Worm (Caenorhabditis elegans) whole organism, late embryonic: ENCODE measurements around the gene C49F5.3.

Experiments
- K02D7.2 ChIP-seq: sonication (generic microtip); optimal IDR thresholded peaks from 2 replicates; lab custom pipeline; 2017; ENCODE audit warnings: mild to moderate bottlenecking, missing genetic modification characterization, missing compliant biosample characterization
- K09A11.1 ChIP-seq: sonication (generic microtip); optimal IDR thresholded peaks from 2 replicates; lab custom pipeline; 2017; ENCODE audit warnings: antibody characterized with exemption, mild to moderate bottlenecking, missing genetic modification characterization, missing compliant biosample characterization; ENCODE audit not compliant: insufficient read depth
- ahr-1 ChIP-seq: sonication (generic microtip); optimal IDR thresholded peaks from 2 replicates; lab custom pipeline; 2016; ENCODE audit warnings: missing genetic modification characterization, missing compliant biosample characterization
- ceh-14 ChIP-seq: sonication (generic microtip); optimal IDR thresholded peaks from 2 replicates; lab custom pipeline; 2016; ENCODE audit warnings: missing genotype, missing genetic modification characterization, missing compliant biosample characterization
- ceh-24 ChIP-seq: sonication (generic microtip); optimal IDR thresholded peaks from 2 replicates; lab custom pipeline; 2016; ENCODE audit warnings: mild to moderate bottlenecking, missing genetic modification characterization, missing compliant biosample characterization
- ceh-30 ChIP-seq: fragments of 150-350 bp; optimal IDR thresholded peaks from 2 replicates; lab custom pipeline; 2014; ENCODE audit warnings: missing biosample characterization, missing genetic modification characterization
- ceh-31 ChIP-seq: sonication (generic microtip); optimal IDR thresholded peaks from 2 replicates; lab custom pipeline; 2016; ENCODE audit warnings: missing genetic modification characterization, missing compliant biosample characterization
- ceh-34 ChIP-seq: sonication (generic microtip); optimal IDR thresholded peaks from 2 replicates; lab custom pipeline; 2016; ENCODE audit warnings: mild to moderate bottlenecking, missing genetic modification characterization, missing compliant biosample characterization
- ceh-48 ChIP-seq: sonication (generic microtip); optimal IDR thresholded peaks from 2 replicates; lab custom pipeline; 2016; ENCODE audit warnings: missing genetic modification characterization, inconsistent platforms, missing compliant biosample characterization
- ceh-9 ChIP-seq: sonication (generic microtip); optimal IDR thresholded peaks from 2 replicates; lab custom pipeline; 2016; ENCODE audit warnings: mild to moderate bottlenecking, missing genetic modification characterization, inconsistent platforms, missing compliant biosample characterization
- elt-2 ChIP-seq: sonication (generic microtip); optimal IDR thresholded peaks from 2 replicates; lab custom pipeline; 2016; ENCODE audit warnings: missing genetic modification reagents, missing genetic modification characterization, missing compliant biosample characterization
- hlh-30 ChIP-seq: sonication (generic microtip); optimal IDR thresholded peaks from 2 replicates; lab custom pipeline; 2017; ENCODE audit warnings: antibody characterized with exemption, missing genetic modification characterization, missing compliant biosample characterization; ENCODE audit not compliant: insufficient read depth
- hlh-6 ChIP-seq: sonication (generic microtip); optimal IDR thresholded peaks from 2 replicates; lab custom pipeline; 2016; ENCODE audit warnings: missing genotype, missing genetic modification characterization, missing compliant biosample characterization
- lim-6 ChIP-seq: sonication (generic microtip); optimal IDR thresholded peaks from 2 replicates; lab custom pipeline; 2016; ENCODE audit warnings: missing genetic modification characterization, missing compliant biosample characterization
- nhr-11 ChIP-seq: fragments of 150-350 bp; optimal IDR thresholded peaks from 2 replicates; lab custom pipeline; 2014; ENCODE audit warnings: missing biosample characterization, missing genetic modification characterization
- nhr-232 ChIP-seq: sonication (generic microtip); optimal IDR thresholded peaks from 2 replicates; lab custom pipeline; 2016; ENCODE audit warnings: missing genetic modification characterization, missing compliant biosample characterization
- odd-2 ChIP-seq: sonication (generic microtip); optimal IDR thresholded peaks from 2 replicates; lab custom pipeline; 2017; ENCODE audit warnings: antibody characterized with exemption, mild to moderate bottlenecking, missing genetic modification characterization, missing compliant biosample characterization
- pat-9 ChIP-seq: fragments of 200-800 bp; sonication (Bioruptor generic); optimal IDR thresholded peaks from 2 replicates; lab custom pipeline; 2018; ENCODE audit warnings: mild to moderate bottlenecking, missing genetic modification characterization, moderate library complexity, missing compliant biosample characterization
- pax-1 ChIP-seq: fragments of 150-350 bp; optimal IDR thresholded peaks from 2 replicates; lab custom pipeline; 2014; ENCODE audit warnings: missing biosample characterization, missing genetic modification characterization
- pha-2 ChIP-seq: sonication (generic microtip); optimal IDR thresholded peaks from 2 replicates; lab custom pipeline; 2017; ENCODE audit warnings: mild to moderate bottlenecking, missing genetic modification characterization, missing compliant biosample characterization
- pha-4 ChIP-seq: fragments of 150-350 bp; optimal IDR thresholded peaks from 2 replicates; lab custom pipeline; 2018; ENCODE audit warnings: missing biosample characterization, missing genetic modification reagents, missing genetic modification characterization
- ref-2 ChIP-seq: sonication (generic microtip); optimal IDR thresholded peaks from 2 replicates; lab custom pipeline; 2016; ENCODE audit warnings: missing genetic modification characterization, missing compliant biosample characterization
- rnt-1 ChIP-seq: sonication (generic microtip); optimal IDR thresholded peaks from 2 replicates; lab custom pipeline; 2016; ENCODE audit warnings: missing genetic modification characterization, missing compliant biosample characterization
- sdc-2 ChIP-seq: sonication (generic microtip); optimal IDR thresholded peaks from 2 replicates; lab custom pipeline; 2016; ENCODE audit warnings: missing genotype, missing genetic modification characterization, missing compliant biosample characterization
- syd-9 ChIP-seq: sonication (generic microtip); optimal IDR thresholded peaks from 2 replicates; lab custom pipeline; 2016; ENCODE audit warnings: mild to moderate bottlenecking, missing genetic modification characterization, moderate library complexity, missing compliant biosample characterization
- tbx-2 ChIP-seq: sonication (generic microtip); optimal IDR thresholded peaks from 2 replicates; lab custom pipeline; 2016; ENCODE audit warnings: missing genetic modification characterization, missing compliant biosample characterization
- tbx-7 ChIP-seq: sonication (generic microtip); optimal IDR thresholded peaks from 2 replicates; lab custom pipeline; 2016; ENCODE audit warnings: missing genotype, missing genetic modification characterization, missing compliant biosample characterization
- unc-3 ChIP-seq, 2 experiments: fragments of 200-800 bp in 1 of 2; sonication (Bioruptor generic) in 1 of 2; sonication (generic microtip) in 1 of 2; conservative IDR thresholded peaks in 1 of 2; optimal IDR thresholded peaks in 1 of 2; 2 replicates each; pipeline versions ENCODE4 v1.3.6 to Lab custom; 2016 to 2022; ENCODE audit warnings: missing compliant biosample characterization in 2 of 2, missing genetic modification characterization in 2 of 2, missing genetic modification reagents in 1 of 2
- unc-42 ChIP-seq: sonication (generic microtip); optimal IDR thresholded peaks from 2 replicates; lab custom pipeline; 2016; ENCODE audit warnings: missing genotype, missing genetic modification characterization, missing compliant biosample characterization
- ztf-16 ChIP-seq: sonication (generic microtip); optimal IDR thresholded peaks from 2 replicates; lab custom pipeline; 2017; ENCODE audit warnings: missing genetic modification characterization, missing compliant biosample characterization

Gene C49F5.3

DNA sequence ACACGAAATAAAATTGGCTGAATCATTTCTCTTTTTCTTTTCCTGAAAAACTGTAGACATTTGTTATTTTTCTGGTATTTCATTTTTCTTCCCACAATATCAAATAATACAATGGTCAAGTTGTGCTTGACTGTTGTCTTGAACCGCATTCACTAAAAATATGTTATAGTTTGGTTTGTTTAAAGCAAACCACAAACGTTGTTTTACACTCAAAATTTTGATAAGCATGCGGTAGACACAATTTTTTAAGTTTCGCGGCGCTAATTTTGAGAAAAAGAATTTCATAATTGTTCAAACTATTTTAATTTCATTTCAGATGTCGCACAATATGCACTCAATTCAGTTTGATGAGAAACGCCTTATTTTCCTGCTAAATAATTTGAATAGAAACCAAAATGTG lies 28.3 kb downstream of the C49F5.3 start, which contains the start of gene T08D10.3:
T08D10.3 (plus strand) TSS at position 301 of the 400 bp plus-strand sequence.
- TF ChIP-seq lim-6 (tag; lab: Kevin White, UChicago) (no peak), odd-2 (no peak), ceh-30 (tag; lab: Kevin White, UChicago) (no peak), elt-2 (tag; lab: Kevin White, UChicago) (no peak), K09A11.1 (tag; lab: Kevin White, UChicago) (no peak), rnt-1 (tag; lab: Kevin White, UChicago) (no peak), ahr-1 (tag; lab: Kevin White, UChicago) (no peak), nhr-11 (tag; lab: Kevin White, UChicago) (no peak), hlh-30 (tag; lab: Kevin White, UChicago) (no peak), pha-2 (tag; lab: Kevin White, UChicago) (no peak), nhr-232 (tag; lab: Kevin White, UChicago) (no peak), pax-1 (tag; lab: Kevin White, UChicago) (no peak), ceh-9 (no peak), ceh-24 (tag; lab: Kevin White, UChicago) (no peak), ceh-34 (tag; lab: Kevin White, UChicago) (no peak), tbx-7 (tag; lab: Kevin White, UChicago) (no peak), ztf-16 (tag; lab: Kevin White, UChicago) (no peak)

DNA sequence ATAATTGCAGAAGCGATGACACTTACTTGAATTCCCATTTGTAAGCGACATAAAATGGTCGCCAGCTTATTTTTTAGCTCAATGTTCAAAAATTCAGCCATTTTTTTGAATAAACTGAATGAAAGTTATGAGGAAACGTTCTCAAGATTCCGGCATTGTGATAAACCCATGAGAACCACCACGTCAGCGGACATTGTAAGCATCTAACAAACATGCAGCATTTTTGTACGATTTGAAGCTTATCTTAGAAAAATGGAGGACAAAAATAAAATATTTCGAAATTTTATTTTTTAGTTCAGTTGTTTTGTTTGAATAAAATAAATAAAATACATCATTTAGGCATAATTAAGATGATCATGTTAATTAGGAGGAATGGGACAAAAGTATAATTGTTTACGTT lies 30.2 kb downstream of the C49F5.3 start, which contains the start of gene T08D10.4:
T08D10.4 (minus strand) TSS at position 101 of the 400 bp plus-strand sequence.
- TF ChIP-seq ceh-48 (tag; lab: Kevin White, UChicago), result no peak
- TF ChIP-seq unc-42 (tag; lab: Kevin White, UChicago), result no peak
- TF ChIP-seq ref-2 (tag; lab: Kevin White, UChicago), result no peak
- no peak for TF ChIP-seq pat-9 (tag; lab: Kevin White, UChicago)
- TF ChIP-seq unc-3 (GFP tag; conservative IDR thresholded peaks at IDR 0.05; lab: Robert Waterston, UW), result no peak
- TF ChIP-seq unc-3 (tag; optimal IDR thresholded peaks at IDR 0.05; lab: Kevin White, UChicago), result no peak
- no peak for TF ChIP-seq sdc-2

DNA sequence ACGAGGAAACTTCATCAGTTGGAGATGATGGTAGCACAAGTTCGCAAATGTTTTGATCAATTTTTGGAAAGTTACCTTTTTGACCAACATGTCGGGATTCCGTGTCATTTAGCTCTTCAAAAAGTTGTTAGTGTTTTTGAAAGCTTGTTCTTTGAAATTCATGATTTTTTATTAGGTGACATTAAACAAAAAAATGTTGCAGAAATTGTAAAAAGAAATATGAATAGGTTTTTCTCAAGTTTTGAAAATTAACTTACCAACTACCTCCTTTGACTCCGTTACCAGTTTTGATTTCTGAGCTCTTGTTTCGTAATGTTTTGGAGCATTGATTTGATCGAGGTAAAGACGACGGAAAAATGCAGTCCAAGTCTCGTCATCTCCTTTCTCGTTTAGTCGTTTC lies 31.3 kb downstream of the C49F5.3 start:
- no peak for TF ChIP-seq syd-9
- TF ChIP-seq, all 69 proteins: peak for 0

DNA sequence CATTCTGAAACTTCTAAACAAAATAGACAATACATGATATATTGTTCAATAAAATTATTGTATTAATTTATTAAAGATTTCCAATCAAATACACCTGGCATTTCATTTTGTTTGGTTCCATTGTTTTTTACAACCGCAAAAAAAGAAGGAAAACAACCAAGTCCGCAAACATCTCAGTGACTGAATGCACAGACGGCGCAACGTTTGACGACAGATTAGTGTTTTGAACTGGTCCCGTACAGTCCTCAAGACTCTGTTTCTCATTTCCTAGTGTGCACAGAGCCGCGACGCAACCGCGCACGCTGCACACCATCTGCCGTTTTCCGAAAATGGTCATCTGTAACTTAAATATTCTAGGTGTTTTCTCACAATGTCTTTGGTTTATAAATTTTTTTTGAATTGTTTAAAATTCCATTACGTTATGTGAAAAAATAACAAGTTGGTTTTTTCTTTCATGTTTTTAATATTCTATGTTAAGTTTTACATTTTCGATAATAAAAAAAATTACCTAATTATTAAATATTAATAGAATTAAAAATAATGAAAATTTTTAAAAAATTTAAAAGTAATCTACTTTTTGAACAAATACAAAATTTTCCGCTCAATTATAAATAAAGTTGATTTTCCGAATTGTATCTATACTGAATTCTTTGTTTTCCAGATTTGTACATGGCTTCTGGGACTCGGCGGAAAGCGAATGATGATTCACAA lies 35.1 kb downstream of the C49F5.3 start, which contains the start of gene lsd-1:
lsd-1 (plus strand) TSS at position 661 of the 711 bp plus-strand sequence.
- TF ChIP-seq hlh-6 (tag; lab: Kevin White, UChicago) (no peak), ceh-14 (tag; lab: Kevin White, UChicago) (no peak), sdc-2 (peak; percentile 24), ceh-48 (tag; lab: Kevin White, UChicago) (no peak)

DNA sequence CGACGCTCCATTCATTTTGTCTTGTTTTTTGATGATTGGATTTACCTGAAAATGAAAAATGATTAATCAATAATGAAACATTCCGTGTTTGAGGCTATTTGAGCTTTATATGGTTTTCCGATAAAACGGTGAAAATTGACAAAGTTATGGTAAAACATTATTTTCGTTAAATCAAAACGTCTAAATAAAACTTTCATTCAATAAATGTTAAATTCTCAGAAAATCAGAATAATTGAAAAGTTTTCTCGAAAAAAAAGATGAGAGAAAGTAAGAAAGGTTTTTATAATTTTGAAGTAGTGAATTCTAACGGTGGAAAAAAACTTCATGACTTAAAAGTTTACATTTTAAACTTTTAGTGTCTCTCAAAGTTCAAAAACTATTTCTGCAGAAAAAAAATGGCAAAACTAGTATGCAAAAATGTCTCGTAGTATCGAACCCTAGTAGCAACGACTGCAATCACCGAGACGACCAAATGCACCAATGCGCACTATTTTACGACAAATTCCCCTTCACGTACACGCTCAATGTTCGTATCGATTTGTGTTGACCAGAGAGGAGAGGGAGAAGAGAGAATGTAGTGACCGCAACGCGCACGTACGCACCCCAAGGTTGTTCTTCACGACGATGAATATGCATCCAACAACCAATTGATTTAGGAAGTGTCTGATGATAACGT lies 36.5 kb downstream of the C49F5.3 start, which contains the start of gene nfya-1:
nfya-1 (minus strand) TSS at position 51 of the 676 bp plus-strand sequence.
- TF ChIP-seq rnt-1 (tag; lab: Kevin White, UChicago) (peak; percentile 30), unc-42 (tag; lab: Kevin White, UChicago) (peak; percentile 3), ceh-48 (tag; lab: Kevin White, UChicago) (peak; percentile 84), K02D7.2 (tag; lab: Kevin White, UChicago) (no peak), pha-4 (tag; lab: Kevin White, UChicago) (no peak), sdc-2 (peak; percentile 71), tbx-2 (peak; percentile 1), ceh-31 (peak; percentile 37)
